Worm (Caenorhabditis elegans) whole organism, early embryonic: Measurements from ENCODE around the gene srh-293.

Source experiments
- B0310.2 ChIP-seq: sonication (generic microtip); optimal IDR thresholded peaks from 2 replicates; lab custom pipeline; 2016; ENCODE audit warnings: mild to moderate bottlenecking, missing genetic modification characterization, missing compliant biosample characterization
- F13C5.2 ChIP-seq: sonication (generic microtip); optimal IDR thresholded peaks from 2 replicates; lab custom pipeline; 2017; ENCODE audit warnings: mild to moderate bottlenecking, missing genetic modification characterization, inconsistent platforms, missing compliant biosample characterization
- aly-1 ChIP-seq: sonication (generic microtip); optimal IDR thresholded peaks from 2 replicates; lab custom pipeline; 2016; ENCODE audit warnings: missing genetic modification characterization, missing compliant biosample characterization
- ama-1 ChIP-seq: fragments of 150-350 bp; optimal IDR thresholded peaks from 2 replicates; lab custom pipeline; 2014
- ceh-13 ChIP-seq: fragments of 200-800 bp; sonication (Bioruptor generic); optimal IDR thresholded peaks from 2 replicates; lab custom pipeline; 2018; ENCODE audit warnings: mild to moderate bottlenecking, missing genetic modification characterization, missing compliant biosample characterization
- ceh-36 ChIP-seq: sonication (generic microtip); optimal IDR thresholded peaks from 2 replicates; lab custom pipeline; 2016; ENCODE audit warnings: missing genetic modification characterization, inconsistent platforms, missing compliant biosample characterization
- ets-7 ChIP-seq: sonication (generic microtip); optimal IDR thresholded peaks from 2 replicates; lab custom pipeline; 2016; ENCODE audit warnings: missing genotype, missing genetic modification characterization, missing compliant biosample characterization
- flt-1 ChIP-seq: fragments of 200-800 bp; sonication (Bioruptor generic); IDR thresholded peaks from 2 replicates; pipeline ENCODE4 v1.3.6; 2022; ENCODE audit warnings: missing genetic modification characterization, missing compliant biosample characterization
- hmbx-1 ChIP-seq: sonication (generic microtip); optimal IDR thresholded peaks from 2 replicates; lab custom pipeline; 2016; ENCODE audit warnings: mild to moderate bottlenecking, missing genetic modification characterization, missing compliant biosample characterization
- hmg-4 ChIP-seq: fragments of 200-800 bp; sonication (Bioruptor generic); optimal IDR thresholded peaks from 2 replicates; lab custom pipeline; 2018; ENCODE audit warnings: mild to moderate bottlenecking, missing genetic modification characterization, missing compliant biosample characterization
- hnd-1 ChIP-seq: sonication (generic microtip); optimal IDR thresholded peaks from 2 replicates; lab custom pipeline; 2016; ENCODE audit warnings: missing genetic modification characterization, missing compliant biosample characterization
- pes-1 ChIP-seq: fragments of 200-800 bp; sonication (Bioruptor generic); IDR thresholded peaks from 2 replicates; pipeline ENCODE4 v1.3.6; 2022; ENCODE audit warnings: missing genetic modification reagents, missing genetic modification characterization, missing compliant biosample characterization
- scrt-1 ChIP-seq: fragments of 200-800 bp; sonication (Bioruptor generic); IDR thresholded peaks from 2 replicates; pipeline ENCODE4 v1.3.6; 2022; ENCODE audit warnings: missing genetic modification characterization, missing compliant biosample characterization
- sea-1 ChIP-seq: fragments of 200-800 bp; sonication (Bioruptor generic); conservative IDR thresholded peaks from 2 replicates; pipeline ENCODE4 v1.3.6; 2022; ENCODE audit warnings: missing genetic modification characterization, missing compliant biosample characterization
- tbx-11 ChIP-seq: fragments of 200-800 bp; sonication (Bioruptor generic); IDR thresholded peaks from 2 replicates; pipeline ENCODE4 v1.3.6; 2022; ENCODE audit warnings: missing genetic modification characterization, missing compliant biosample characterization
- tbx-37 ChIP-seq: fragments of 200-800 bp; sonication (Bioruptor generic); conservative IDR thresholded peaks from 2 replicates; pipeline ENCODE4 v1.3.6; 2022; ENCODE audit warnings: missing genetic modification reagents, missing genetic modification characterization, missing compliant biosample characterization
- tra-4 ChIP-seq: sonication (generic microtip); optimal IDR thresholded peaks from 2 replicates; lab custom pipeline; 2017; ENCODE audit warnings: missing genetic modification characterization, missing compliant biosample characterization

srh-293 gene

DNA sequence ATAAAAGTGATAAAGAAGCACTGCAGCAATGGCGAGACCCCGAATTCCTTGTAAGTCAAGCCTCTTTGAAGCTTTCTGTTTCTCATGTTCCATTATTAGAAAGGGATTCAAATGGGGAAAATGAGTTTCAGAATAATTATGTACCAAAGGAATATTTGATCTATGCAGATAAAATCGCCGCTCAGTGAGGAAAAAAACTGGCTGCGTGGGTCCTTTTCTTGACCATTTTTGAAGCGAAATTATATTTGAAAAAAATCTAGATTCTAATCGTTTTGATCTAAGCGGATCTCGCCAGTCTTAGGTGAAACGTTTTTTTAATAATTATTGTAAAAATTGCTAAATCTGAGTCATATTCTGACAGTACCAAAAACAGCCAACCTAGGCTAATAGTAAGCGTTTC lies 18.8 kb downstream of the srh-293 start, which contains the start of gene oac-42:
oac-42 (minus strand) TSS at position 101 of the 400 bp plus-strand sequence.
- no peak for TF ChIP-seq B0310.2 (tag; lab: Kevin White, UChicago)
- TF ChIP-seq tbx-11 (GFP tag; lab: Robert Waterston, UW), result no peak
- TF ChIP-seq ceh-13 (GFP tag; lab: Kevin White, UChicago), result no peak

DNA sequence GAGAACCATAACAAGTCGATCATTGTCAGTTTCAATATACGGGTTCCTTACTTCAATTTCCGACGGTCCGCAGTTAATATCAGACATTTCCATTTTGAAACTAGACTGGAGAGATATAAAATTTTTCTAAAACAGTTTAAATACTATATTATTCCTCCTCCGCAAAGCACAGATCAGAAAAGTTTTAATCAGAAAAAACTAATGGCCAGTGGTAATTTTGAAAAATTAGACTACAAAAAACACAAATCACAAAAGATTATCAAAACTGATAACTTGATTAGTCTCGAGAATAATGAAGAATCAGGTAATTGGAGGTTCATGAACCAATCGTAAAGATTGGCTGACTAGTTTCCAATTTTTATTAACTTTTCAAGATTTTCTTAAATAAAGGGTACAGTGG lies 20.0 kb downstream of the srh-293 start, which contains the start of gene T06C12.9:
T06C12.9 (minus strand) TSS at position 101 of the 400 bp plus-strand sequence.
- no peak for TF ChIP-seq aly-1 (tag; lab: Kevin White, UChicago)
- TF ChIP-seq ama-1 (lab: Kevin White, UChicago), result no peak
- no peak for TF ChIP-seq hmg-4 (GFP tag; lab: Kevin White, UChicago)
- TF ChIP-seq scrt-1 (GFP tag; lab: Robert Waterston, UW), result no peak
- TF ChIP-seq hmbx-1, result no peak
- no peak for TF ChIP-seq flt-1 (GFP tag; lab: Robert Waterston, UW)
- TF ChIP-seq B0310.2 (tag; lab: Kevin White, UChicago), result no peak
- no peak for TF ChIP-seq ceh-36 (tag; lab: Kevin White, UChicago)
- no peak for TF ChIP-seq ceh-13 (GFP tag; lab: Kevin White, UChicago)
- TF ChIP-seq pes-1 (GFP tag; lab: Robert Waterston, UW), result no peak
- TF ChIP-seq F13C5.2 (tag; lab: Kevin White, UChicago), result no peak
- TF ChIP-seq hnd-1, result no peak
- no peak for TF ChIP-seq tra-4 (tag; lab: Kevin White, UChicago)
- no peak for TF ChIP-seq tbx-37 (GFP tag; lab: Robert Waterston, UW)
- no peak for TF ChIP-seq sea-1 (GFP tag; lab: Robert Waterston, UW)
- TF ChIP-seq tbx-11 (GFP tag; lab: Robert Waterston, UW), result no peak
- no peak for TF ChIP-seq ets-7 (tag; lab: Kevin White, UChicago)

DNA sequence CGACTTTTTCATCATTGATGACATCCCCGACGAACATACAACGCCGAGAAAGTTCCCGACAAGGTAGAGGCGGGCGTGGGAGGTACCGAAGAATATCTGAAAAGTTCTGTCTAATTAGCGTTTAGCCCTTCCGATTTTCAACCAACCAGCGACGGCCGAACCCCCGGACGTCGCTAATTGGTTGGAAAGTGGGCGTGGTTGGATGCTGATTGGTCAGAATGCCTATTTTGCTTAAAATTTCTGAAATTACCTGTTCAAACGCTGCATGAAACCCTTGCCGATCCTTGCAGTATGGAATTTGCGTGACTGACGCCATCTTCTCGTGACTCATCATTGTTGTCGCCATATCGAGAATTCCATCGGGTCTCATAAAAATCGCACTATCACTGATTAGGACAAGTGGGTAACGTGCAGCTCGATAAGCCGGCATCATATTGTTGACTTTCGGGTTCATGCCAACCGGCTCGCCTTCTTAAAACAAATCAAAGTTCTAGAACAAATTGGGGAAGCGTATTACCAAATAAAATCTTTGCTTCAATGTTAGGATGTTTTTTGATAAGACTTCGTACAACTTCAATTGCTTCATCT lies 21.9 kb downstream of the srh-293 start:
- no peak for TF ChIP-seq pes-1 (GFP tag; lab: Robert Waterston, UW)
- TF ChIP-seq F13C5.2 (tag; lab: Kevin White, UChicago), result no peak
- no peak for TF ChIP-seq ets-7 (tag; lab: Kevin White, UChicago)
- no peak for TF ChIP-seq flt-1 (GFP tag; lab: Robert Waterston, UW)
- no peak for TF ChIP-seq sea-1 (GFP tag; lab: Robert Waterston, UW)
- TF ChIP-seq hnd-1, result no peak
- no peak for TF ChIP-seq tra-4 (tag; lab: Kevin White, UChicago)
- TF ChIP-seq ceh-36 (tag; lab: Kevin White, UChicago), result no peak
- TF ChIP-seq tbx-11 (GFP tag; lab: Robert Waterston, UW), result no peak
- TF ChIP-seq hmg-4 (GFP tag; lab: Kevin White, UChicago), result no peak
- no peak for TF ChIP-seq tbx-37 (GFP tag; lab: Robert Waterston, UW)
- no peak for TF ChIP-seq B0310.2 (tag; lab: Kevin White, UChicago)
- TF ChIP-seq hmbx-1, result no peak
- TF ChIP-seq ama-1 (lab: Kevin White, UChicago), result no peak
- TF ChIP-seq scrt-1 (GFP tag; lab: Robert Waterston, UW), result no peak
- TF ChIP-seq aly-1 (tag; lab: Kevin White, UChicago), result no peak
- TF ChIP-seq ceh-13 (GFP tag; lab: Kevin White, UChicago), result no peak

DNA sequence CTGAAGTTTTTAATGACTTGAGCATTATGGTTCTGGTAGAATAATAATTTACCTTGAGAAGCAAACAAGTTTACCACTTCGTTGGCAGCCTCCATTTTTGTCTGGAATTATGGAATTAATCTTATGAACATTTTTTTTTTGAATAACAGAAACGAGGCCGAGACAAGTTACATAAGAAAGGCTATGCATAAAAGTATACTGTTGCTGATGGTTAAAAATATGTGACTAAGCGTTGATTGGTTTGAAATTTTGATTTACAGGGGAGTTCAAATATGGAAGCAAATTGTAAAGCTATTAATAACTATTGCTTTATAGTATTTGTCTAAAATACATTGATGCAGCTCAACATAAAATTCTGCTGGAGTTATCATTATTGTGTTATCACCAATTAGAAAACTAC lies 22.8 kb downstream of the srh-293 start, which contains the start of gene cgt-1:
cgt-1 (minus strand) TSS at position 101 of the 400 bp plus-strand sequence.
- TF ChIP-seq F13C5.2 (tag; lab: Kevin White, UChicago) (no peak), sea-1 (GFP tag; lab: Robert Waterston, UW) (no peak), hmbx-1 (no peak), tbx-11 (GFP tag; lab: Robert Waterston, UW) (no peak), hmg-4 (GFP tag; lab: Kevin White, UChicago) (no peak), ceh-36 (tag; lab: Kevin White, UChicago) (no peak), tra-4 (tag; lab: Kevin White, UChicago) (no peak), hnd-1 (no peak), scrt-1 (GFP tag; lab: Robert Waterston, UW) (no peak), pes-1 (GFP tag; lab: Robert Waterston, UW) (no peak), flt-1 (GFP tag; lab: Robert Waterston, UW) (no peak), aly-1 (tag; lab: Kevin White, UChicago) (no peak), ets-7 (tag; lab: Kevin White, UChicago) (no peak), B0310.2 (tag; lab: Kevin White, UChicago) (no peak), ama-1 (lab: Kevin White, UChicago) (no peak), tbx-37 (GFP tag; lab: Robert Waterston, UW) (no peak), ceh-13 (GFP tag; lab: Kevin White, UChicago) (no peak)

DNA sequence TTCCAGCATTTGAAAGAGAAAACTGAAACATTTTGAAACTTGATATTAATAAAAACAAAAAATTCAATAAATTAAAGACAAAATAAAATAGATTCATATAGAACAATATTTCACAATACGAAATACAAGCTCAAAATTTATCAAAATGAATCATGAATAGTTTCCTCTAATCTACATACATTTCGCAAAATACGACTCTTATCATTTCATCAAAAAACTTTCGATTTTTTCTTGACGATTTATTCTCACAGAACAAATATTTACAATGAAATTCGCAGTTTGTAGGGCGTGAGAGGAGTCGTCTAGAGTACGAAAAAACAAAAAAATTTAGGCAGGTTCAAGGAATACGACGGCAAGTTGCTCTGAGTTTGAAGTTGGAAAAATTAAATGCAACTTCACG lies 24.2 kb downstream of the srh-293 start:
- TF ChIP-seq sea-1 (GFP tag; lab: Robert Waterston, UW), result no peak
- TF ChIP-seq pes-1 (GFP tag; lab: Robert Waterston, UW), result no peak
- TF ChIP-seq ceh-36 (tag; lab: Kevin White, UChicago), result no peak
- no peak for TF ChIP-seq ets-7 (tag; lab: Kevin White, UChicago)
- TF ChIP-seq flt-1 (GFP tag; lab: Robert Waterston, UW), result no peak
- TF ChIP-seq F13C5.2 (tag; lab: Kevin White, UChicago), result no peak
- TF ChIP-seq tra-4 (tag; lab: Kevin White, UChicago), result no peak
- no peak for TF ChIP-seq hmbx-1
- TF ChIP-seq ama-1 (lab: Kevin White, UChicago), result no peak
- TF ChIP-seq ceh-13 (GFP tag; lab: Kevin White, UChicago), result no peak
- TF ChIP-seq tbx-37 (GFP tag; lab: Robert Waterston, UW), result no peak
- no peak for TF ChIP-seq B0310.2 (tag; lab: Kevin White, UChicago)
- no peak for TF ChIP-seq aly-1 (tag; lab: Kevin White, UChicago)
- no peak for TF ChIP-seq scrt-1 (GFP tag; lab: Robert Waterston, UW)
- no peak for TF ChIP-seq hnd-1
- no peak for TF ChIP-seq hmg-4 (GFP tag; lab: Kevin White, UChicago)
- TF ChIP-seq tbx-11 (GFP tag; lab: Robert Waterston, UW), result no peak

DNA sequence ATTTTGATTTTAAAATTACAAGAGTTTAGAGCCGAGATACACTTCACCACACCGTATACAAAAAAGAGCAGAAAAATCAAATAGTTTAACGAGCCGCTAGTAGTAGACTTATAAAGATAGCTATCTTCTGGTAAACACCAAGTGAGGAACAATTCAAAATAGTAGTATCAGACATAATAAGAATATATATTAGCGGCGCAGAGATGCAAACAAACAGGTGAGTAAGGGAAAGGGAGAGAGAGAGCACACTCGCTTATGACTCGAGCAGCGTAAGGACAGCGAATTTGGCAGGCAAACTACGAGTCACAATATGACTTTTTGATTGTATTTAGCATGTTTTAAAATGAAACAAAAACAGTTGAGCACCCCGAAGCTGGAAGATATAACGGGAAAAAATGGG lies 25.3 kb downstream of the srh-293 start:
- TF ChIP-seq hmbx-1 (no peak), ama-1 (lab: Kevin White, UChicago) (no peak), aly-1 (tag; lab: Kevin White, UChicago) (no peak), tra-4 (tag; lab: Kevin White, UChicago) (no peak)
